Worm (Caenorhabditis elegans) whole organism, young adult: Measurements from ENCODE around the gene ndua-7.

ENCODE experiments used
- ets-4 ChIP-seq: fragments of 200-800 bp; sonication (Bioruptor generic); optimal IDR thresholded peaks from 2 replicates; lab custom pipeline; 2018; ENCODE audit warnings: mild to moderate bottlenecking, missing genetic modification characterization, missing compliant biosample characterization
- snpc-3.4 ChIP-seq: sonication (generic microtip); optimal IDR thresholded peaks from 2 replicates; lab custom pipeline; 2017; ENCODE audit warnings: missing genetic modification characterization, mild to moderate bottlenecking, missing compliant biosample characterization, antibody characterized with exemption, moderate library complexity, missing genotype, missing genetic modification reagents

DNA sequence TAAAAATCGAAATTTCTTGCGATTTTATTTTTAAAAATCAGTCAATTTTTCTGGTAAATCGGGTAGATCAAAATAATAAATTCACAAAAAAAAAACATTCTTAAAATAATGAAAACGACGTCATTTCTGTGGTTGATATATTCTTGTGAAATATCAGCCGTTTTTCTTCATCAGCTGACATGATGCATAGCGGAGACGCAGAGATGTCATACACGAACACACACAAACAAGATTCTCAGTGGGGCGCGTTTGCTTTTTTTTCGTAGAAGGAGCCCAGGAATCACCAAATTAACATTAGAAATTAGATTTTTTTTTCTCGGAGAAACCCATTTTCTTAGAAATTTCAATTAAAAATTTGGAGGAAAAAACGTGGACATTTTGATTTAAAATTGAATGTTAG lies 46.7 kb downstream of the ndua-7 start:
- TF ChIP-seq snpc-3.4 (tag; lab: Kevin White, UChicago) (no peak), ets-4 (GFP tag; lab: Kevin White, UChicago) (no peak)
